Worm (Caenorhabditis elegans): Measurements from ENCODE around the gene srx-10.

ce11 chrV:13909400-13909799 is 36.9 kb downstream of the srx-10 start, which contains the start of gene C06B3.7:
- TF ChIP-seq egl-27 (tag; optimal IDR thresholded peaks at IDR 0.05) = no peak
- no peak for TF ChIP-seq unc-62 (GFP tag; optimal IDR thresholded peaks at IDR 0.05)
- peak; percentile 45 to 54 (median 52) for TF ChIP-seq dpl-1 (GFP tag; optimal IDR thresholded peaks at IDR 0.05)
- TF ChIP-seq elt-2 (tag; optimal IDR thresholded peaks at IDR 0.05) = peak; percentile 85
- TF ChIP-seq rnt-1 (tag; optimal IDR thresholded peaks at IDR 0.05) = peak; percentile 85
- TF ChIP-seq nhr-237 (tag; optimal IDR thresholded peaks at IDR 0.05) = peak; percentile 53
- TF ChIP-seq irx-1 (tag; optimal IDR thresholded peaks at IDR 0.05) = peak; percentile 63
- no peak for TF ChIP-seq zag-1 (tag; optimal IDR thresholded peaks at IDR 0.05)
- TF ChIP-seq nhr-28 (tag; optimal IDR thresholded peaks at IDR 0.05) = no peak
- TF ChIP-seq lin-13 (GFP tag; optimal IDR thresholded peaks at IDR 0.05) = peak; percentile 78
- TF ChIP-seq lsy-2 (tag; optimal IDR thresholded peaks at IDR 0.05) = peak; percentile 74 to 85
- peak; percentile 10 for TF ChIP-seq aha-1 (tag; optimal IDR thresholded peaks at IDR 0.05)
- TF ChIP-seq fkh-10 (GFP tag; optimal IDR thresholded peaks at IDR 0.05) = no peak
- TF ChIP-seq lin-14 (GFP tag; optimal IDR thresholded peaks at IDR 0.05) = peak; percentile 95
